Worm (Caenorhabditis elegans) whole organism, L4 larva: ENCODE measurements around the gene F19C7.8.

ENCODE experiments used
- D1046.2 ChIP-seq: fragments of 200-800 bp; sonication (Bioruptor generic); IDR thresholded peaks from 2 replicates; pipeline ENCODE4 v1.3.6; 2022; ENCODE audit warnings: missing genetic modification characterization, missing compliant biosample characterization
- F49E8.2 ChIP-seq: sonication (generic microtip); optimal IDR thresholded peaks from 2 replicates; lab custom pipeline; 2016; ENCODE audit warnings: missing compliant biosample characterization, mild to moderate bottlenecking, missing genetic modification characterization, borderline replicate concordance
- R02D3.7 ChIP-seq: fragments of 150-350 bp; sonication (generic microtip); optimal IDR thresholded peaks from 3 replicates; lab custom pipeline; 2014; ENCODE audit warnings: missing biosample characterization, missing genetic modification characterization
- T26A8.4 ChIP-seq: fragments of 200-800 bp; sonication (Bioruptor generic); IDR thresholded peaks from 2 replicates; pipeline ENCODE4 v1.3.6; 2022; ENCODE audit warnings: missing genetic modification characterization, missing compliant biosample characterization
- Y48G9A.11 ChIP-seq: fragments of 200-800 bp; sonication (Bioruptor generic); IDR thresholded peaks from 2 replicates; pipeline ENCODE4 v1.3.6; 2022; ENCODE audit warnings: missing genetic modification reagents, missing genetic modification characterization, missing compliant biosample characterization
- Y75B8A.6 ChIP-seq: fragments of 200-800 bp; sonication (Bioruptor generic); IDR thresholded peaks from 2 replicates; pipeline ENCODE4 v1.3.6; 2022; ENCODE audit warnings: missing genetic modification reagents, missing genetic modification characterization, missing compliant biosample characterization
- ZK546.5 ChIP-seq, 2 experiments: sonication (generic microtip); optimal IDR thresholded peaks; 2 replicates each; lab custom pipeline; 2017; ENCODE audit warnings: missing biosample characterization in 2 of 2, missing genetic modification characterization in 2 of 2
- aha-1 ChIP-seq: fragments of 150-350 bp; peaks from one replicate; lab custom pipeline; 2014; ENCODE audit warnings: missing biosample characterization, missing genetic modification characterization
- ama-1 ChIP-seq: fragments of 150-350 bp; optimal IDR thresholded peaks from 2 replicates; lab custom pipeline; 2014; ENCODE audit warnings: inconsistent platforms, mixed read lengths
- ceh-28 ChIP-seq: fragments of 150-350 bp; optimal IDR thresholded peaks from 2 replicates; lab custom pipeline; 2014; ENCODE audit warnings: missing biosample characterization, missing genetic modification reagents, missing genetic modification characterization
- ceh-32 ChIP-seq: sonication (generic microtip); optimal IDR thresholded peaks from 2 replicates; lab custom pipeline; 2016; ENCODE audit warnings: mild to moderate bottlenecking, missing genetic modification characterization, missing compliant biosample characterization; ENCODE audit not compliant: poor library complexity
- ceh-82 ChIP-seq: sonication (generic microtip); optimal IDR thresholded peaks from 2 replicates; lab custom pipeline; 2017; ENCODE audit warnings: missing biosample characterization, missing genetic modification characterization
- daf-16 ChIP-seq, 3 experiments: sonication (generic microtip); optimal IDR thresholded peaks; 2 replicates each; lab custom pipeline; 2016 to 2017; ENCODE audit warnings: missing genetic modification characterization in 3 of 3, missing genetic modification reagents in 3 of 3, mild to moderate bottlenecking in 2 of 3, missing compliant biosample characterization in 2 of 3, missing biosample characterization in 1 of 3, moderate library complexity in 1 of 3
- dmd-6 ChIP-seq: fragments of 200-800 bp; sonication (Bioruptor generic); IDR thresholded peaks from 2 replicates; pipeline ENCODE4 v1.3.6; 2022; ENCODE audit warnings: missing genetic modification reagents, missing genetic modification characterization, missing compliant biosample characterization
- dmd-9 ChIP-seq: fragments of 200-800 bp; sonication (Bioruptor generic); IDR thresholded peaks from 2 replicates; pipeline ENCODE4 v1.3.6; 2022; ENCODE audit warnings: missing genetic modification reagents, missing genetic modification characterization, missing compliant biosample characterization
- dpl-1 ChIP-seq: fragments of 150-350 bp; optimal IDR thresholded peaks from 2 replicates; lab custom pipeline; 2014; ENCODE audit warnings: missing biosample characterization, missing genetic modification reagents, missing genetic modification characterization
- duxl-1 ChIP-seq: sonication (generic microtip); optimal IDR thresholded peaks from 2 replicates; lab custom pipeline; 2016; ENCODE audit warnings: mild to moderate bottlenecking, missing genetic modification characterization, moderate library complexity, missing compliant biosample characterization; ENCODE audit not compliant: poor library complexity
- fos-1 ChIP-seq: fragments of 150-350 bp; optimal IDR thresholded peaks from 2 replicates; lab custom pipeline; 2014; ENCODE audit warnings: missing biosample characterization, missing genetic modification characterization
- hlh-30 ChIP-seq: sonication (generic microtip); optimal IDR thresholded peaks from 2 replicates; lab custom pipeline; 2017; ENCODE audit warnings: antibody characterized with exemption, mild to moderate bottlenecking, missing genetic modification characterization, missing compliant biosample characterization; ENCODE audit not compliant: insufficient read depth
- hmg-1.1 ChIP-seq: fragments of 200-800 bp; sonication (Bioruptor generic); IDR thresholded peaks from 2 replicates; pipeline ENCODE4 v1.3.6; 2022; ENCODE audit warnings: missing genetic modification reagents, missing genetic modification characterization, missing compliant biosample characterization
- lin-1 ChIP-seq: fragments of 200-800 bp; sonication (Bioruptor generic); IDR thresholded peaks from 2 replicates; pipeline ENCODE4 v1.3.6; 2022; ENCODE audit warnings: missing genetic modification reagents, missing genetic modification characterization, missing compliant biosample characterization
- lin-38 ChIP-seq: fragments of 200-800 bp; sonication (Bioruptor generic); IDR thresholded peaks from 2 replicates; pipeline ENCODE4 v1.3.6; 2022; ENCODE audit warnings: missing genetic modification reagents, missing genetic modification characterization, missing compliant biosample characterization
- mdl-1 ChIP-seq, 2 experiments: fragments of 150-350 bp in 1 of 2; sonication (generic microtip) in 1 of 2; optimal IDR thresholded peaks; 2 replicates each; lab custom pipeline; 2014 to 2017; ENCODE audit warnings: missing biosample characterization in 2 of 2, missing genetic modification characterization in 2 of 2
- mep-1 ChIP-seq: fragments of 150-350 bp; sonication (generic microtip); optimal IDR thresholded peaks from 3 replicates; lab custom pipeline; 2014; ENCODE audit warnings: missing biosample characterization, missing genetic modification characterization
- mxl-2 ChIP-seq: fragments of 200-800 bp; sonication (Bioruptor generic); conservative IDR thresholded peaks from 2 replicates; pipeline ENCODE4 v1.3.6; 2022; ENCODE audit warnings: missing genetic modification reagents, missing genetic modification characterization, missing compliant biosample characterization
- mxl-3 ChIP-seq: fragments of 200-800 bp; sonication (Bioruptor generic); optimal IDR thresholded peaks from 2 replicates; lab custom pipeline; 2018; ENCODE audit warnings: mild to moderate bottlenecking, missing genetic modification characterization, missing compliant biosample characterization
- nhr-237 ChIP-seq: sonication (generic microtip); optimal IDR thresholded peaks from 2 replicates; lab custom pipeline; 2017; ENCODE audit warnings: missing biosample characterization, missing genetic modification characterization
- nhr-28 ChIP-seq: fragments of 150-350 bp; optimal IDR thresholded peaks from 2 replicates; lab custom pipeline; 2014; ENCODE audit warnings: missing biosample characterization, missing genetic modification characterization
- nhr-42 ChIP-seq: fragments of 200-800 bp; sonication (Bioruptor generic); IDR thresholded peaks from 2 replicates; pipeline ENCODE4 v1.3.6; 2022; ENCODE audit warnings: missing genetic modification characterization, missing compliant biosample characterization
- nhr-76 ChIP-seq: fragments of 150-350 bp; optimal IDR thresholded peaks from 2 replicates; lab custom pipeline; 2014; ENCODE audit warnings: missing biosample characterization, missing genetic modification characterization
- nhr-77 ChIP-seq: fragments of 150-350 bp; optimal IDR thresholded peaks from 2 replicates; lab custom pipeline; 2014; ENCODE audit warnings: missing biosample characterization, missing genetic modification characterization
- pqm-1 ChIP-seq: sonication (generic microtip); optimal IDR thresholded peaks from 2 replicates; lab custom pipeline; 2017; ENCODE audit warnings: missing biosample characterization, missing genetic modification characterization
- rbr-2 ChIP-seq: sonication (generic microtip); optimal IDR thresholded peaks from 2 replicates; lab custom pipeline; 2016; ENCODE audit warnings: missing genotype, missing genetic modification characterization, missing compliant biosample characterization
- sdz-12 ChIP-seq: fragments of 200-800 bp; sonication (Bioruptor generic); optimal IDR thresholded peaks from 2 replicates; lab custom pipeline; 2018; ENCODE audit warnings: mild to moderate bottlenecking, missing genetic modification characterization, missing compliant biosample characterization
- set-16 ChIP-seq: fragments of 200-800 bp; sonication (Bioruptor generic); IDR thresholded peaks from 2 replicates; pipeline ENCODE4 v1.3.6; 2022; ENCODE audit warnings: missing genetic modification reagents, missing genetic modification characterization, missing compliant biosample characterization
- skn-1 ChIP-seq: fragments of 150-350 bp; optimal IDR thresholded peaks from 2 replicates; lab custom pipeline; 2014; ENCODE audit warnings: missing biosample characterization, missing genetic modification characterization
- spr-1 ChIP-seq: sonication (generic microtip); optimal IDR thresholded peaks from 2 replicates; lab custom pipeline; 2016; ENCODE audit warnings: mild to moderate bottlenecking, missing genetic modification characterization, missing compliant biosample characterization
- unc-39 ChIP-seq: sonication (generic microtip); optimal IDR thresholded peaks from 2 replicates; lab custom pipeline; 2017; ENCODE audit warnings: missing biosample characterization, missing genetic modification characterization
- vab-7 ChIP-seq: fragments of 200-800 bp; sonication (Bioruptor generic); IDR thresholded peaks from 2 replicates; pipeline ENCODE4 v1.3.6; 2022; ENCODE audit warnings: missing genetic modification reagents, missing genetic modification characterization, missing compliant biosample characterization
- zag-1 ChIP-seq: fragments of 150-350 bp; optimal IDR thresholded peaks from 2 replicates; lab custom pipeline; 2014; ENCODE audit warnings: missing biosample characterization, missing genetic modification characterization
- ztf-7 ChIP-seq: fragments of 150-350 bp; optimal IDR thresholded peaks from 2 replicates; lab custom pipeline; 2014; ENCODE audit warnings: missing biosample characterization, missing genetic modification characterization

The F19C7.8 gene

DNA sequence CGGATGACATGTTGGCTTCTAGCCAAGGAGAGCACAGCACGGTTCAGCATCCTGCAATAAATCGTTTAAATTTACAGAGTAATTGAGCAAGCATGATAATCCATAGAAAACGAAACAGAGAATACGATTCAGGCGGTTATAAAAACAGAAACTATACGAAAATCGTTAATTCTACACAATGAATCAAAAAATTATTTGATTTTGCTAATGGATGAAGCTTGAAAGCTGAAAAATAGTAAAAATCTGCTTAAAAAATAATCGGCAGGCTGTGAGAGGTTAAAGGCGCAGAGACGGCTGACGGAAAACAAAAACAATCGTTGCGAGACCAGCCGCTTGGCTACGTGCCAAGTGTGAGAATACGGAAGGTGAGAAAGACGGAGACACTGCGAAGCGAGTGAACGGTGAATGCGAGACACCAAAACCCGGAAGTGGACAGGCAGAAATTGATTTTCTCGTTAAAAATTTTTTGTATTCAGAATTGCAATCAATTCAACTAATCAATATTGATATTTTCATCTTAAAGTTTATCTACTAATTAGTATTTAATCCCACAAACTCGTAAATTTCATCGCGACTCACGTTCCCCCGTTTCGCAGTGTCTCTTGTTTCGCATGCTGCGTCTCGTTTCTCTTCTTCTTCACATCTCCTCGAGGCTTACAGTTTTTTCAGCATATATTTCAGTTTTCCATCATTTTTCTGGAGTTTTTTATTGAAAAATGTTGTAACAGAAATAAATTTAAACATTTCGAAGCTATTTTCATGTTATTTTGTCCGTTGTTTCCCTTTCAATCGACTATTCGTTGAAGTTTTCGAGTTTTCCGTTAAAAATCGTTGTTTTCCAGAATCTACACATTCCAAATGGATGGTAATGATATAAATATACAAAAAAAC lies 22.5 kb upstream of the F19C7.8 start, which contains the start of the genes F29B9.11 and jmjd-1.2 (continued):
- TF ChIP-seq dpl-1 (GFP tag; lab: Kevin White, UChicago) (peak; percentile 80), T26A8.4 (GFP tag; lab: Robert Waterston, UW) (peak; percentile 82), lin-38 (peak; percentile 88), F49E8.2 (tag; lab: Kevin White, UChicago) (peak; percentile 69), mxl-2 (GFP tag; lab: Robert Waterston, UW) (no peak), set-16 (GFP tag; lab: Robert Waterston, UW) (peak; percentile 63; the same call in 1 of the 2 replicates), nhr-77 (tag; lab: Kevin White, UChicago) (peak; percentile 90), hmg-1.1 (GFP tag; lab: Robert Waterston, UW) (peak; percentile 89), mdl-1 (tag; optimal IDR thresholded peaks at IDR 0.05; lab: Kevin White, UChicago) (peak in 1 of 2 experiments; percentile 70), D1046.2 (GFP tag; lab: Robert Waterston, UW) (peak; percentile 72; the same call in 1 of the 2 replicates), nhr-42 (GFP tag; lab: Robert Waterston, UW) (peak; percentile 79), R02D3.7 (peak; percentile 63), unc-39 (tag; lab: Kevin White, UChicago) (no peak), Y75B8A.6 (GFP tag; lab: Robert Waterston, UW) (peak; percentile 80; the same call in 1 of the 2 replicates), dmd-6 (GFP tag; lab: Robert Waterston, UW) (peak; percentile 85), pqm-1 (tag; lab: Kevin White, UChicago) (no peak), zag-1 (tag; lab: Kevin White, UChicago) (no peak), mxl-3 (GFP tag; lab: Kevin White, UChicago) (peak; percentile 76), vab-7 (GFP tag; lab: Robert Waterston, UW) (peak; percentile 76), lin-1 (GFP tag; lab: Robert Waterston, UW) (peak; percentile 67), fos-1 (tag; lab: Kevin White, UChicago) (no peak), ceh-82 (tag; lab: Kevin White, UChicago) (no peak), nhr-28 (tag; lab: Kevin White, UChicago) (peak; percentile 60), spr-1 (tag; lab: Kevin White, UChicago) (peak; percentile 73), ceh-28 (tag; lab: Kevin White, UChicago) (no peak), dmd-9 (GFP tag; lab: Robert Waterston, UW) (peak; percentile 82), duxl-1 (tag; lab: Kevin White, UChicago) (peak; percentile 73), ceh-32 (tag; lab: Kevin White, UChicago) (no peak), ama-1 (no peak), nhr-76 (no peak), skn-1 (no peak), hlh-30 (tag; lab: Kevin White, UChicago) (peak; percentile 82), rbr-2 (peak; percentile 95), daf-16 (GFP tag; optimal IDR thresholded peaks at IDR 0.05; lab: Kevin White, UChicago) (peak in 1 of 2 experiments; percentile 66), daf-16 (tag; optimal IDR thresholded peaks at IDR 0.05; lab: Kevin White, UChicago) (peak; percentile 72), mep-1 (peak; percentile 95), nhr-237 (tag; lab: Kevin White, UChicago) (peak; percentile 34), aha-1 (tag; lab: Kevin White, UChicago) (peak; percentile 99), ZK546.5 (tag; optimal IDR thresholded peaks at IDR 0.05; lab: Kevin White, UChicago) (peak in 1 of 2 experiments; percentile 44), sdz-12 (GFP tag; lab: Kevin White, UChicago) (peak; percentile 22), Y48G9A.11 (GFP tag; lab: Robert Waterston, UW) (peak; percentile 65), ztf-7 (tag; lab: Kevin White, UChicago) (peak; percentile 30)
